Worm (Caenorhabditis elegans) whole organism, midembryonic: ENCODE results near the gene bre-3.
A peak's percentile ranks its signal among the peaks of the same experiment; 100 is the strongest.

Experiments
- T22C8.4 ChIP-seq: fragments of 200-800 bp; sonication (Bioruptor generic); IDR thresholded peaks from 2 replicates; pipeline ENCODE4 v1.3.6; 2022; ENCODE audit warnings: missing genetic modification characterization, missing compliant biosample characterization
- cog-1 ChIP-seq: sonication (generic microtip); optimal IDR thresholded peaks from 2 replicates; lab custom pipeline; 2016; ENCODE audit warnings: missing genetic modification characterization, missing compliant biosample characterization
- flt-1 ChIP-seq: fragments of 200-800 bp; sonication (Bioruptor generic); IDR thresholded peaks from 2 replicates; pipeline ENCODE4 v1.3.6; 2022; ENCODE audit warnings: missing genetic modification characterization, missing compliant biosample characterization
- klf-2 ChIP-seq: fragments of 200-800 bp; sonication (Bioruptor generic); conservative IDR thresholded peaks from 2 replicates; pipeline ENCODE4 v1.3.6; 2022; ENCODE audit warnings: missing genetic modification reagents, missing genetic modification characterization, missing compliant biosample characterization
- med-1 ChIP-seq: sonication (generic microtip); optimal IDR thresholded peaks from 2 replicates; lab custom pipeline; 2017; ENCODE audit warnings: missing genetic modification characterization, mild to moderate bottlenecking, missing compliant biosample characterization, antibody characterized with exemption, missing genetic modification reagents; ENCODE audit not compliant: insufficient read depth
- ref-1 ChIP-seq: fragments of 200-800 bp; sonication (Bioruptor generic); conservative IDR thresholded peaks from 2 replicates; pipeline ENCODE4 v1.3.6; 2022; ENCODE audit warnings: missing genetic modification reagents, missing genetic modification characterization, missing compliant biosample characterization
- tab-1 ChIP-seq: fragments of 200-800 bp; sonication (Bioruptor generic); IDR thresholded peaks from 2 replicates; pipeline ENCODE4 v1.3.6; 2022; ENCODE audit warnings: missing genetic modification characterization, missing compliant biosample characterization
- ztf-23 ChIP-seq: fragments of 200-800 bp; sonication (Bioruptor generic); IDR thresholded peaks from 2 replicates; pipeline ENCODE4 v1.3.6; 2022; ENCODE audit warnings: missing genetic modification reagents, missing genetic modification characterization, missing compliant biosample characterization
- ztf-29 ChIP-seq: fragments of 200-800 bp; sonication (Bioruptor generic); IDR thresholded peaks from 2 replicates; pipeline ENCODE4 v1.3.6; 2022; ENCODE audit warnings: missing genetic modification reagents, missing genetic modification characterization, missing compliant biosample characterization

bre-3 gene

DNA sequence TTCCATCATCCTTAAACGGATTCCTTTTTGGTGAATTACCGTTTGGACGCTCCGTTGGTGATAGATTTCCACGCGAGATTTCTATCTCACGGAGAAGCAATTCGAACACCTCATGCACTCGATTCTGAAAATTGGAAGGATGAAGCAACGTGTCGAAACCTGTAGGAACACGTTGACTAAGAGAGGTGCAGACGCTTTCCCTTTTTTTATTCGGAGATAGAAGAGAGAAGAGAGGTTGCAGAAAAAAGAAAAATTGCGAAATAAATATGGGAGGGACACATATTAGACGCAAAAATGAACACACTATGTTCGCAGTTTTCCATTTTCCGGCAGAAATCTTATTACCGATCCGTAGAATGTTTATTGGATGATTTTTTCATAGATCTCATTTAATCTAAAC lies 30.5 kb downstream of the bre-3 start:
- TF ChIP-seq ref-1 (GFP tag; lab: Robert Waterston, UW), result no peak
- TF ChIP-seq cog-1 (tag; lab: Kevin White, UChicago), result no peak
- TF ChIP-seq T22C8.4 (GFP tag; lab: Robert Waterston, UW), result no peak
- TF ChIP-seq flt-1, result no peak
- TF ChIP-seq tab-1 (GFP tag; lab: Robert Waterston, UW), result no peak
- no peak for TF ChIP-seq ztf-29 (GFP tag; lab: Robert Waterston, UW)
- no peak for TF ChIP-seq klf-2
- TF ChIP-seq med-1 (GFP tag; lab: Kevin White, UChicago), result no peak
- TF ChIP-seq ztf-23, result no peak

DNA sequence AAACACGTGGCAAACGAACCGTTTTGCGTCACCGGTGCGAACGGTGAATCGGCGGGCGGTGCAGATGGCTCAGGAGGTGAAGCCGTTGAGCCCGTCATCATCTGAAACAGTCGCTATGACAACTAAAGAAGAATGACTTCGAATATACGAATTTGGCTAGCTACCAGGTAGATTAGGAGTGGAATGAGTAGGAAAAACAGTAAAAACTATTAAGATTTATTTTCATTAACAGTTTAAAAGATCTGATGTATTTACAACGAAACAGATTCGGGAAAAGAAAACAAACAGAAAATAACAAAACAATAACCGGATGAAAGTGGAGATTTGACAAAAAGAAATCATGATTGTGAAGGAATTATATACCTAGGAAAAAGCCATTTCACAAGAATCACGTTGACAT lies 31.3 kb downstream of the bre-3 start, which contains the start of gene F54C8.7:
Gene F54C8.7 (minus strand): TSS at position 101 of the 400 bp plus-strand sequence.
- TF ChIP-seq ref-1 (GFP tag; lab: Robert Waterston, UW) (no peak), ztf-29 (GFP tag; lab: Robert Waterston, UW) (no peak), ztf-23 (no peak), cog-1 (tag; lab: Kevin White, UChicago) (no peak), flt-1 (no peak), tab-1 (GFP tag; lab: Robert Waterston, UW) (no peak), klf-2 (no peak), med-1 (GFP tag; lab: Kevin White, UChicago) (no peak), T22C8.4 (GFP tag; lab: Robert Waterston, UW) (no peak)

DNA sequence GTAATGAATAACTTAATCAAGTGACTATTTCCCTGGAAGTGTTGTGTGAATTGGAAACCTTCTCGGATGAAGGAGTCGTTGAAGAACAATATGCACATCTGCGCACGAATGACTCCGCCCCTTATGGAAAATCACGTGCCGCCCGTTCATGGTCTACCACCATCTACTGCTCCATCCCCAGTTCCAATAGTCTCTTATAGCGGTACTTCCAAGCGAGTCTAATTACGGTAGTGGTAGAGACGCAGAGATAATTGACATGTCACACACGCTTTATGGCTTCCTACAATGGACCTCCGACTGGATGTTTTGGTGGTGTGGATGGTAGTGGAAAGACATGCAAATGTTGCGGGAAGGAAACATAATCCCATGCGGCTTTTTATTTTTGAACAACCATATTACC lies 34.3 kb downstream of the bre-3 start:
- TF ChIP-seq T22C8.4 (GFP tag; lab: Robert Waterston, UW), result no peak

DNA sequence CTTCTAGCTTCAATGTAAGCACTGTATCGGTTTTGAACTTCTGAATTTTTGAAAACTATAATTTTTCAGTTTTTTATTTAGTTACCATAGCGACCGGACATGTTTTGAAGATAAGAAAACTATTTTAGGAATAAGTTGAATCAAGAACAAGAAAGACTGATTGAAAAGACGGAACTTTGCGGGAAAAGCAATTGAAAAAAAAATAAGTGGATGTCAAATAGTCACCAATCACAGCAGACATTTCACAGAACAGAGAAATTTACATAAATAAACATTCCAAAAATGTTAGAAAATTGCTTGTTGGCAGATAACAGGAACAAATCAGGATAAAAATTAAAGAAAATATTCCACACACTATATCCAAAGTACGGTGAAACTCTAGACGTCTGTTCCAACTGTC lies 35.4 kb downstream of the bre-3 start, which contains the start of gene F54C8.6:
Gene F54C8.6 (minus strand): TSS at position 101 of the 400 bp plus-strand sequence.
- no peak for TF ChIP-seq med-1 (GFP tag; lab: Kevin White, UChicago)
- no peak for TF ChIP-seq ztf-23
- no peak for TF ChIP-seq ztf-29 (GFP tag; lab: Robert Waterston, UW)
- no peak for TF ChIP-seq cog-1 (tag; lab: Kevin White, UChicago)
- TF ChIP-seq ref-1 (GFP tag; lab: Robert Waterston, UW), result no peak
- no peak for TF ChIP-seq T22C8.4 (GFP tag; lab: Robert Waterston, UW)

DNA sequence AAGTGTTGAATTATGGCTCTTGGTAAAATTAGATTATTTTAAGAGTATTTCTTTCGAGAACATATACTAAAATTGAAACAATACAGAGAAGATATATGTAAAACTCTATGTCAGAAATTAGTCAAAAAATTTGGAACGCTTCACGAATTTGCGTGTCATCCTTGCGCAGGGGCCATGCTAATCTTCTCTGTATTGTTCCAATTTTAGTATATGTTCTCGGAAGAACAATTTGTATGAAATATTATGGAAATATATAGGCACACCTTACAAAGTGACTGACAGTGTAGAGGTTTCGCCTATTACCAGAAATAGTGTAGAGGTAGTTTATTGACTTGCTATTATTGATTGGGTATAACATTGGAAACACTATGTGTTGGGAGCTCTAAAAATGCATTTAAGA lies 37.6 kb downstream of the bre-3 start:
- TF ChIP-seq flt-1, result peak; percentile 75; the same call in 1 of the 2 replicates

DNA sequence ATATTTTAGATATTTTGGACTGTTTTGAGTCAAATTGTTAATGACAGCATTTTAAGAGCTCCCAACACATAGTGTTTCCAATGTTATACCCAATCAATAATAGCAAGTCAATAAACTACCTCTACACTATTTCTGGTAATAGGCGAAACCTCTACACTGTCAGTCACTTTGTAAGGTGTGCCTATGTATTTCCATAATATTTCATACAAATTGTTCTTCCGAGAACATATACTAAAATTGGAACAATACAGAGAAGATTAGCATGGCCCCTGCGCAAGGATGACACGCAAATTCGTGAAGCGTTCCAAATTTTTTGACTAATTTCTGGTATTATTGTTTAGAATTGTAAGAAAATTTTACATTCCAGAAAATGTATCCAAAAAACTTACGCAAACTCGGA lies 39.6 kb downstream of the bre-3 start:
- TF ChIP-seq flt-1, result 0 out of 2 replicates have a peak, but pooled peaks have one; percentile 15

DNA sequence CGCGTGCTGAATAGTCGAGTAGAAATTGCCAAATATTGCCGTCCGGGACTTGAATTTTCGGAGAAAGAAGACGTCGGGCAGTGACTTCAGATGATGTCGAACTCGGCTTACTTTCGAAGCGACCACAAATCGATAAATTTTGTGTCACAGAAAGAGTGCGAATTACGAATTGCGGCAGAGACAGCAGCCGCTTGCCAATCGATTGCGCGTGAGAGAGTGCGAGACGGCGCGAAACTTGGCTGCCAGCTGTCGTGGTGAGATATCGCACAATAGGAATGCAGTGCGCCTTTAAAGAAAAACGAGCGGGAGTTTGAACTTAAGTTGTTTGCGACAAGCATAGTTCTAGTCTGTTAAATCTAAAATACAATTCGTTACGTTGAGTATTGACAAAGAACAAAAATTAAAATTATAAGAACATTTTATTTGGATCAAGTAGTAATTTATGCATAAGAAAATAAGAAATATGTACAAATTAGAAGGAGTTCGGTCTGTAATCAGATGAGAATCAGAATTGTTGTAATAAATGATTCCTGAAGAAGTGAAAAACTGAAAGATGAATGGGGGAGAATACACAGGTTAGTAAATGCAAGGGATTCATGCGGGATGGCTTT lies 41.8 kb downstream of the bre-3 start, which contains the start of gene pir-2:
Gene pir-2 (minus strand): TSS at position 218 of the 611 bp plus-strand sequence.
- TF ChIP-seq ztf-23 (peak; percentile 76), ztf-29 (GFP tag; lab: Robert Waterston, UW) (no peak), tab-1 (GFP tag; lab: Robert Waterston, UW) (peak; percentile 13; the same call in 1 of the 2 replicates), cog-1 (tag; lab: Kevin White, UChicago) (peak; percentile 25), T22C8.4 (GFP tag; lab: Robert Waterston, UW) (peak; percentile 98)

DNA sequence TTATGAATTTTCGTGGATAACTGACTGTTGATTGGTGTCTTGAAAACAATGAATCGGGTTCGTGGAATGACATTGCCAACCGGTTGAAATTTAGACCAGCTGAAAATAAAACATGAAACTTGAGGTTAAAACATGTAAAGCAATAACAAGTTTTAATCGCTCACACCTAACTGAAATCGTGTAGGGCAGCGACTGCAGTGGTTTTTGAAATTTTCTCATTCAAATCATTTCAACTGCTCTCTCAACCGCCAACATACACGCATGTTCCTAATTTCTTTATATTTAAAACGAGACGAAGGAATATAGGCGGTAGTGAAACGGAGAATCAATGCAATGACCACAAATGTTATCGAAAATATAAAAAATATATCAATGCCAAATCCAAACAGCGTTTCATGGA lies 42.4 kb downstream of the bre-3 start:
- no peak for TF ChIP-seq tab-1 (GFP tag; lab: Robert Waterston, UW)
- no peak for TF ChIP-seq klf-2
- TF ChIP-seq ztf-23, result no peak
- TF ChIP-seq med-1 (GFP tag; lab: Kevin White, UChicago), result no peak
- TF ChIP-seq T22C8.4 (GFP tag; lab: Robert Waterston, UW), result no peak

DNA sequence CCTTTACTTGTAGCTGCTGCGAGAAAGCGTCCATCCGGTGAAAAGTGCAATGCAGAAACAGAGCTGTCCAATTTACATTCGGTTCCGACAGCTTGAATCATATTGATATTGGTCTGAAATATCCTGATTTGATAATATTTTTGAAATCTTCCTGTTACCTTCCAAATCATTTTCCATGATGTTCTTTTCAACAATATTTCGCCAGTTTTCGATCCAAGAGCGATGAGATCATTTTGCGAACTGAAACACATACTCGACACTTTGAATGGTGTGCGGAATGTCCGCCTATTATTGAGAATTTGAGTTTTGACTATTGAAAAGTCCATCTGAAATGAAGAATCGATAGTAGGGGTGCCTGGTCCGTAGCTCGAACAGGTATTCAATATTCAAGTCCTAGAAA lies 44.1 kb downstream of the bre-3 start, which contains the start of gene emb-30:
Gene emb-30 (minus strand): TSS at position 328 of the 400 bp plus-strand sequence.
- TF ChIP-seq cog-1 (tag; lab: Kevin White, UChicago) (no peak), tab-1 (GFP tag; lab: Robert Waterston, UW) (no peak), flt-1 (0 out of 2 replicates have a peak, but pooled peaks have one; percentile 13)

DNA sequence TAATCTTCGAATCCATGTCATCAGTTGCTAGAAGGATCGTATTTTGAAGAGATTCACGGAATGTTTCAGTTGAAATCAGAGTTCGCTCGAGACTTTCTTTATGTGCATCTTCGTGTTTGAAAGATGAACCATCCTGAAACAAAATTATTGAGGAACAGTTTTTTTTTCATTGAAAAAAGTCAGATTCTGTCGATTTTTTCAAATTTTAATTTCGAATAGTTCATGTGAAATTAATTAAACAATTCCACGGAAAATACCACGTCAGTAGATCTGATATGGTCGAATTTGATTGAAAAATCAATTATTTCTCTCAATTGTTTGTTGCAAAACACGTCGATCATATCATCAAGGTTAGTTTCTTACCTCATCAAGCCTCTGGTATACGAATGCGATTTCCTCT lies 45.9 kb downstream of the bre-3 start, which contains the start of gene F54C8.1:
Gene F54C8.1 (plus strand): TSS at position 301 of the 400 bp plus-strand sequence.
- TF ChIP-seq med-1 (GFP tag; lab: Kevin White, UChicago), result no peak
- TF ChIP-seq flt-1, result no peak
- TF ChIP-seq klf-2, result no peak
- TF ChIP-seq T22C8.4 (GFP tag; lab: Robert Waterston, UW), result no peak
- TF ChIP-seq cog-1 (tag; lab: Kevin White, UChicago), result no peak
- TF ChIP-seq ztf-23, result no peak
- TF ChIP-seq tab-1 (GFP tag; lab: Robert Waterston, UW), result no peak

DNA sequence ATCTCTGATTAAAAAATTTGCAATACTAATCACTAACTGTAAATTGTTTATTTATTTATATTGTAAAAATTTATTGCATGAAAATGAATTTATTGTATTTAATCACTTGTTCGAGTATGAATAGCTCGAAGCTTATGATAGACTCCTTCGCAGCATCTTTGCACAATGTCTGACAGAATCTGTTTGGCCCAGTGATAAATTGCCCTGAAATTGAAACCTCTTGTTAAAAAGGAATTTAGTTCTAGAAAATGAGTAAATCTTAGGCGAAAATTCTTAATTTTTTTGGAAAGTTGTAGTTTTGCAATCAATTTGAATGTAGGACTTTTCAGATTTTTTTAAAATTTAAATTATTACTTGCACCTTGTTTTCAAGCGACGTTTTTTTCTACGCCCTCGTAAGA lies 50.3 kb downstream of the bre-3 start:
- TF ChIP-seq T22C8.4 (GFP tag; lab: Robert Waterston, UW), result no peak
- TF ChIP-seq klf-2, result no peak
- TF ChIP-seq flt-1, result no peak
- no peak for TF ChIP-seq tab-1 (GFP tag; lab: Robert Waterston, UW)
- no peak for TF ChIP-seq ref-1 (GFP tag; lab: Robert Waterston, UW)
- no peak for TF ChIP-seq med-1 (GFP tag; lab: Kevin White, UChicago)
- no peak for TF ChIP-seq ztf-23
- TF ChIP-seq cog-1 (tag; lab: Kevin White, UChicago), result no peak
- TF ChIP-seq ztf-29 (GFP tag; lab: Robert Waterston, UW), result no peak
